Worm (Caenorhabditis elegans): ENCODE measurements around the gene mth-2.

The mth-2 gene

ce11 chrII:4228112-4228770, 34.1 kb upstream of the mth-2 start:
- TF ChIP-seq nhr-11 (tag; optimal IDR thresholded peaks at IDR 0.05) (no peak), nhr-25 (tag; optimal IDR thresholded peaks at IDR 0.05) (no peak)

DNA sequence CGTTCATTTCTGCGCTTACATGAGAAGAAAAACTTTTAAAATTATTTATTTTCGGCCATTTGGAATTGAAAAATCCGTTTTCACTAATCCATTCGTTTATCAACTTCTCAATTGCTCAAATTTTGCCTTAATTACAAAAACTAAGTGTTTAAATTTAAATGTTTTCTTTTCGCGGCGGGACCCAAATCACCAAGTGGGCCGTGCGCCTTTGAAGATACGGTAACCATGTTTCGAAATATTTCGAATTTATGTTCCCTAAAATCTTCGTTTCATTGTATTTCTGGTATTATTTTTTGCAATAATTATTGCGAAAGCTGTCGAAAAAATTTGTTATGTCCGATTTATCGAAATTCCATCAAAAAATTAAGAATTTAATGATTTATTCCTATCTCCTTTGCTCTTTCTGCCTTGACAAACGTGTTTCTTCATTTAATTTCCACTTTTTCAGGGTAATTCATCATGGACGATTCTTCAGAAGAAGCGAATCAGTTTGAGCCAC, 32.5 kb upstream of the mth-2 start, which contains the start of gene C16A11.4:
C16A11.4 (plus strand) TSS at position 449 of the 499 bp plus-strand sequence.
- TF ChIP-seq nhr-237 (tag; optimal IDR thresholded peaks at IDR 0.05) (no peak), zag-1 (tag; optimal IDR thresholded peaks at IDR 0.05) (no peak), eor-1 (tag; optimal IDR thresholded peaks at IDR 0.05) (no peak), mdl-1 (tag; optimal IDR thresholded peaks at IDR 0.05) (no peak), nhr-77 (tag; optimal IDR thresholded peaks at IDR 0.05) (no peak), elt-2 (tag; optimal IDR thresholded peaks at IDR 0.05) (no peak), lin-15B (tag; optimal IDR thresholded peaks at IDR 0.05) (no peak)

DNA sequence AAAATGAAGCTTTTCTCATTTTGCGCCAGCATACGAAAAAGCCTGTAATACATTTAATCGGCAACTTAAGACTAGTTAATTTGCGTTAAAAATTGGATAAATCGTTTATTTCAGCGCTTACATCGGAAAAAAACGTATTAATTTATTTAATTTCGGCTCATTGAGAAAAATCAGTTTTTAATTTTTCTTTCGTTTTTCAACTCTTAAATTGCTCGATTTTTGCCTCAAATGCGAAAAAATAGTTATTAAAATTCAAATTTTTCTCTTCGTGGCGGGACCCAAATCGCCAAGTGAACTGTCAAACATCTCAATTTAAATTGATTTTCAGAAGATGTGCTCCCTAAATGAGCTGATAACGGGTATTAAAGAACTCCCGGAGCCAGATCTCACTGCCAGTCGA, 28.9 kb upstream of the mth-2 start, which contains the start of gene C16A11.5:
C16A11.5 (plus strand) TSS at position 323 of the 400 bp plus-strand sequence.
- TF ChIP-seq elt-3 (tag; optimal IDR thresholded peaks at IDR 0.05) (no peak), zag-1 (tag; optimal IDR thresholded peaks at IDR 0.05) (no peak), ama-1 (optimal IDR thresholded peaks at IDR 0.05) (no peak), elt-2 (tag; optimal IDR thresholded peaks at IDR 0.05) (no peak), nhr-76 (tag; optimal IDR thresholded peaks at IDR 0.05) (no peak), fkh-2 (tag; optimal IDR thresholded peaks at IDR 0.05) (no peak), unc-39 (tag; optimal IDR thresholded peaks at IDR 0.05) (no peak), sea-2 (GFP tag; optimal IDR thresholded peaks at IDR 0.05) (no peak)

ce11 chrII:4222469-4222868, 28.4 kb upstream of the mth-2 start:
- no peak for TF ChIP-seq zag-1 (tag; optimal IDR thresholded peaks at IDR 0.05)
- TF ChIP-seq sea-2 (GFP tag; optimal IDR thresholded peaks at IDR 0.05) = no peak
- TF ChIP-seq tbx-2 (tag; optimal IDR thresholded peaks at IDR 0.05) = no peak
- TF ChIP-seq egl-27 (tag; optimal IDR thresholded peaks at IDR 0.05) = no peak
- TF ChIP-seq unc-39 (tag; optimal IDR thresholded peaks at IDR 0.05) = no peak
- TF ChIP-seq pqm-1 (tag; optimal IDR thresholded peaks at IDR 0.05) = no peak
- TF ChIP-seq hmg-11 (tag; optimal IDR thresholded peaks at IDR 0.05) = no peak
- TF ChIP-seq elt-2 (tag; optimal IDR thresholded peaks at IDR 0.05) = no peak
- no peak for TF ChIP-seq daf-12 (tag; optimal IDR thresholded peaks at IDR 0.05)
- no peak for TF ChIP-seq skn-1 (tag; optimal IDR thresholded peaks at IDR 0.05)
- no peak for TF ChIP-seq elt-1 (tag; optimal IDR thresholded peaks at IDR 0.05)
- no peak for TF ChIP-seq ZK546.5 (tag; optimal IDR thresholded peaks at IDR 0.05)
- TF ChIP-seq lsy-12 (tag; optimal IDR thresholded peaks at IDR 0.05) = no peak
- no peak for TF ChIP-seq lin-39 (tag; optimal IDR thresholded peaks at IDR 0.05)

DNA sequence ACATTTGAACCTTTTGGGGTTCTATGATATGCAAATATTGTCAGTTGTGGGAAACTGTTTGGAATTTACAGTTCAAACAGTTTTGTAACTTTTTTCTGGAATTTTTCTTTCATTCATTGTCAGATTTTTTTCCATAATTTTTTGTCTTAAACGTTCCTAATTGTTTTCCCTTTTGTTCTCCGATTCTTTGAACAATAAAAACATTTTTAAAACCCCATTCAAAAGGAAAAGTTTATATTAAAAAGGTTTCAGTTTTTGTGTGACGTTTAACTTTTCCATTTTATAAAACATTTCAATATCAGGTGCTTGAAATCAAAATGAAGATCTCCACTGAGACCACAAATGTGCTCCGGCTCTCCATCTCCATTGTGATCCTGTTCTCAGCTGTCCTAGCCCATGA, 24.9 kb upstream of the mth-2 start, which contains the start of gene F31D5.1:
F31D5.1 (plus strand) TSS at position 301 of the 400 bp plus-strand sequence.
- TF ChIP-seq nhr-12 (tag; optimal IDR thresholded peaks at IDR 0.05) = no peak
- no peak for TF ChIP-seq nhr-25 (tag; optimal IDR thresholded peaks at IDR 0.05)

- TF ChIP-seq nfya-1 (tag; optimal IDR thresholded peaks at IDR 0.05; ENCODE audit: insufficient read depth) = no peak
- no peak for TF ChIP-seq egl-27 (tag; optimal IDR thresholded peaks at IDR 0.05)
- TF ChIP-seq lin-39 (tag; optimal IDR thresholded peaks at IDR 0.05) = no peak
- TF ChIP-seq elt-2 (tag; optimal IDR thresholded peaks at IDR 0.05) = no peak
- TF ChIP-seq egl-5 (tag; optimal IDR thresholded peaks at IDR 0.05) = no peak
Observed at ce11 chrII:4215318-4215717, 21.2 kb upstream of the mth-2 start, which contains the start of gene F31D5.2. Gene F31D5.2, plus strand, starts transcription at chrII:4215618.

DNA sequence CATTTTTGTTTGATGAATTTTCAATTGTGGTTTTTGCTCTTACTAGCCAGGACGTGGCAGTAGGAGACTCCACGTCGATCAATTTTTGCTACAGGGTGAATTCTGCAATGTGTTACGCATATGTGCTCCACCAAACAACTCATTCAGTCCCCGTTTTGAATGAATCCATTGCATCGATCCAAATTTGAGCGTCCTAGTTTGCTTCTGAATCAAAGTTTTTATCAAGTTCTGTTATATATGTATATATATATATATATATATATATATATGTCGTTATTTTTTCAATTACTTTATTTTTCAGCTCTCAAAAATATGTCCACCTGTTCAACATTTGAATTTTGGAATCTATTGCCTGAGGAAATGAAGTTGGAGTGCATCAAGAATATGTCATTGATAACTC, 17.0 kb upstream of the mth-2 start, which contains the start of gene F31D5.7:
F31D5.7 (plus strand) TSS at position 301 of the 400 bp plus-strand sequence.
- TF ChIP-seq skn-1 (tag; optimal IDR thresholded peaks at IDR 0.05) = no peak
